Fruit fly (Drosophila melanogaster) whole organism, adult: ENCODE measurements around the gene NijC.

Experiments used
- CG11617 ChIP-seq: fragments of 200-800 bp; sonication (Bioruptor generic); optimal IDR thresholded peaks from 2 replicates; lab custom pipeline; 2017; ENCODE audit warnings: mild to moderate bottlenecking, missing biosample characterization, missing genetic modification reagents, missing genetic modification characterization
- CG14711 ChIP-seq: fragments of 200-800 bp; sonication (Bioruptor generic); optimal IDR thresholded peaks from 2 replicates; lab custom pipeline; 2018; ENCODE audit warnings: missing biosample characterization, mild to moderate bottlenecking, missing genetic modification characterization, moderate library complexity
- CG5204 ChIP-seq: fragments of 200-800 bp; sonication (Bioruptor generic); optimal IDR thresholded peaks from 2 replicates; lab custom pipeline; 2016; ENCODE audit warnings: missing biosample characterization, missing genetic modification characterization
- Clk ChIP-seq: fragments of 200-800 bp; sonication (Bioruptor generic); optimal IDR thresholded peaks from 2 replicates; lab custom pipeline; 2017; ENCODE audit warnings: missing biosample characterization, missing genetic modification characterization
- Crg-1 ChIP-seq: fragments of 200-800 bp; sonication (Bioruptor generic); optimal IDR thresholded peaks from 2 replicates; lab custom pipeline; 2016; ENCODE audit warnings: missing biosample characterization, missing genetic modification characterization
- Hr96 ChIP-seq: fragments of 200-800 bp; sonication (Bioruptor generic); optimal IDR thresholded peaks from 2 replicates; lab custom pipeline; 2016; ENCODE audit warnings: missing biosample characterization, missing genetic modification characterization
- bab1 ChIP-seq: fragments of 200-800 bp; sonication (Bioruptor generic); optimal IDR thresholded peaks from 3 replicates; lab custom pipeline; 2019; ENCODE audit warnings: missing biosample characterization, mild to moderate bottlenecking, missing genetic modification characterization, moderate library complexity
- cic ChIP-seq: fragments of 200-800 bp; sonication (Bioruptor generic); optimal IDR thresholded peaks from 2 replicates; lab custom pipeline; 2017; ENCODE audit warnings: missing biosample characterization, mild to moderate bottlenecking, missing genetic modification characterization, moderate library complexity
- cnc ChIP-seq, 2 experiments: fragments of >200 bp; optimal IDR thresholded peaks; 2 replicates each; lab custom pipeline; 2017
- kay ChIP-seq: fragments of 200-800 bp; sonication (Bioruptor generic); peaks from one replicate; lab custom pipeline; 2016; ENCODE audit warnings: missing biosample characterization, missing genetic modification characterization, borderline replicate concordance
- pad ChIP-seq: fragments of 200-800 bp; sonication (Bioruptor generic); optimal IDR thresholded peaks from 3 replicates; lab custom pipeline; 2017; ENCODE audit warnings: missing biosample characterization, missing genetic modification characterization, mild to moderate bottlenecking, moderate library complexity, missing genetic modification reagents

DNA sequence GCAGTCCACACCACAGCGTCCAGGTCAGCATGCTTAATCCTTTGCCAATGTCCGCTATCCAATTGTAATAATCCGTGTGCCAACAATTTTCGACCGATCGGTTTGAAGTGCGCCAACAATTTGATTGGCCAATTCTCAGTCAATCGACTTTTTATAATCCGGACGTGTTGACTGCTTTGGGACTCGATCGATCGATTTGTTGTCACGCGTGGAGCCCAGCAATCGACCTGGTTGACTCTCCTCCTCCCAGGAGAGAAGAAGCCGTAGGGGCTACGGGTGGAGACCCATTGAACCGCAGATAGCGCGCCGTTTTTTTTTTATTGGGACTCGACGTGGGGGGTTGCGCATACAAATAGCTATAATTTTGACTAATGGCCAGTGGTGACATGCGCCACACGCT is 13.7 kb upstream of the NijC start, which contains the start of gene Cyp313a4:
- TF ChIP-seq cnc (optimal IDR thresholded peaks at IDR 0.05; lab: Kevin White, UChicago) (no peak), kay (GFP tag; lab: Kevin White, UChicago) (no peak), Crg-1 (GFP tag; lab: Kevin White, UChicago) (no peak), cic (GFP tag; lab: Kevin White, UChicago) (no peak), Hr96 (GFP tag; lab: Kevin White, UChicago) (no peak), CG11617 (no peak), CG14711 (no peak), bab1 (GFP tag; lab: Kevin White, UChicago) (no peak), pad (GFP tag; lab: Kevin White, UChicago) (no peak), CG5204 (GFP tag; lab: Kevin White, UChicago) (no peak), Clk (GFP tag; lab: Kevin White, UChicago) (no peak)
